Worm (Caenorhabditis elegans): ENCODE measurements around the gene metl-18.
A peak's percentile ranks its signal among the peaks of the same experiment; 100 is the strongest.

The metl-18 gene

ce11 chrIII:3405535-3405934, 20.0 kb upstream of the metl-18 start, which contains the start of gene golg-4:
Gene golg-4, plus strand, starts transcription at chrIII:3405568.
- TF ChIP-seq mml-1 (tag; optimal IDR thresholded peaks at IDR 0.05), result no peak
- peak; percentile 54 for TF ChIP-seq ama-1 (optimal IDR thresholded peaks at IDR 0.05)
- no peak for TF ChIP-seq elt-3 (tag; optimal IDR thresholded peaks at IDR 0.05)
- TF ChIP-seq egl-27 (tag; optimal IDR thresholded peaks at IDR 0.05), result no peak
- no peak for TF ChIP-seq fkh-10 (GFP tag; optimal IDR thresholded peaks at IDR 0.05)

ce11 chrIII:3413437-3413836, 12.1 kb upstream of the metl-18 start:
- TF ChIP-seq ama-1 (optimal IDR thresholded peaks at IDR 0.05) (no peak), pha-4 (tag; optimal IDR thresholded peaks at IDR 0.05) (no peak), elt-1 (tag; optimal IDR thresholded peaks at IDR 0.05) (no peak), lin-39 (tag; optimal IDR thresholded peaks at IDR 0.05) (no peak)

DNA sequence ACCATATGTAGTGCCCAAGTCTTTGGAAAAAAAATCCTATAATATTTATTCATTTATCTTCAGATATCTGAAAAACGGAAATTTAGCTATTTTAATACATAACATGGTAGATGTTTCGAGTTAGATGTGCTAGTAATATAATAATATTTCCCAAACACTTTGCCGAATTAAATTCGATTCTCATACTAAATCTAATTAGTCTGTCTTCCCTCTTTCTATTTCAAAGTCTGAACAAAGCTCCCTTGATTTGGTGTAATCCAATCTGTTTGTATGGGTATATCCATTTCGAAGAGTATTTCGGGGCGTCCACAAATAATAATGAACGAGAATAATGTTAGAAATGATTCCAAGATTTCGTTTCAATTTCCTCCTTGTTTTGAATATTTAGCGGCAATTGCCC, 11.1 kb upstream of the metl-18 start:
- TF ChIP-seq lin-39 (tag; optimal IDR thresholded peaks at IDR 0.05), result no peak
- no peak for TF ChIP-seq egl-5 (tag; optimal IDR thresholded peaks at IDR 0.05)
- no peak for TF ChIP-seq elt-1 (tag; optimal IDR thresholded peaks at IDR 0.05)
- no peak for TF ChIP-seq fos-1 (tag; optimal IDR thresholded peaks at IDR 0.05)
- TF ChIP-seq nhr-11 (tag; optimal IDR thresholded peaks at IDR 0.05), result no peak
- TF ChIP-seq nhr-237 (tag; optimal IDR thresholded peaks at IDR 0.05), result no peak
- no peak for TF ChIP-seq tbx-2 (tag; optimal IDR thresholded peaks at IDR 0.05)
- no peak for TF ChIP-seq mdl-1 (tag; optimal IDR thresholded peaks at IDR 0.05)
- TF ChIP-seq skn-1 (tag; optimal IDR thresholded peaks at IDR 0.05), result no peak
- TF ChIP-seq nhr-76 (tag; optimal IDR thresholded peaks at IDR 0.05), result no peak
- TF ChIP-seq nhr-25 (tag; optimal IDR thresholded peaks at IDR 0.05), result no peak
- TF ChIP-seq ZK546.5 (tag; optimal IDR thresholded peaks at IDR 0.05), result no peak
- TF ChIP-seq ama-1 (optimal IDR thresholded peaks at IDR 0.05), result no peak
- TF ChIP-seq nfya-1 (tag; optimal IDR thresholded peaks at IDR 0.05; ENCODE audit: insufficient read depth), result no peak
- no peak for TF ChIP-seq daf-12 (tag; optimal IDR thresholded peaks at IDR 0.05)
- TF ChIP-seq jun-1 (tag; optimal IDR thresholded peaks at IDR 0.05), result no peak
- no peak for TF ChIP-seq sea-2 (GFP tag; optimal IDR thresholded peaks at IDR 0.05)
- no peak for TF ChIP-seq lsy-12 (tag; optimal IDR thresholded peaks at IDR 0.05)
- no peak for TF ChIP-seq lin-15B (tag; optimal IDR thresholded peaks at IDR 0.05)
- no peak for TF ChIP-seq snpc-4 (tag; optimal IDR thresholded peaks at IDR 0.05)

ce11 chrIII:3417453-3417852, 8.1 kb upstream of the metl-18 start:
- peak; percentile 87 for TF ChIP-seq nfya-1 (tag; optimal IDR thresholded peaks at IDR 0.05; ENCODE audit: insufficient read depth)
- TF ChIP-seq egl-5 (tag; optimal IDR thresholded peaks at IDR 0.05), result no peak
- TF ChIP-seq pqm-1 (tag; optimal IDR thresholded peaks at IDR 0.05), result no peak
- no peak for TF ChIP-seq elt-2 (tag; optimal IDR thresholded peaks at IDR 0.05)
- TF ChIP-seq ceh-9 (tag; optimal IDR thresholded peaks at IDR 0.05), result no peak
- TF ChIP-seq R02D3.7 (tag; optimal IDR thresholded peaks at IDR 0.05), result no peak

ce11 chrIII:3418906-3419305, 6.6 kb upstream of the metl-18 start:
- TF ChIP-seq mml-1 (tag; optimal IDR thresholded peaks at IDR 0.05) (no peak), nhr-77 (tag; optimal IDR thresholded peaks at IDR 0.05) (no peak), nfya-1 (tag; optimal IDR thresholded peaks at IDR 0.05; ENCODE audit: insufficient read depth) (peak; percentile 97)

- no peak for TF ChIP-seq nhr-67 (tag; optimal IDR thresholded peaks at IDR 0.05)
- TF ChIP-seq pha-4 (tag; optimal IDR thresholded peaks at IDR 0.05), result no peak
- no peak for TF ChIP-seq ztf-11 (tag; optimal IDR thresholded peaks at IDR 0.05)
Observed at ce11 chrIII:3423924-3424323, 1.6 kb upstream of the metl-18 start.

DNA sequence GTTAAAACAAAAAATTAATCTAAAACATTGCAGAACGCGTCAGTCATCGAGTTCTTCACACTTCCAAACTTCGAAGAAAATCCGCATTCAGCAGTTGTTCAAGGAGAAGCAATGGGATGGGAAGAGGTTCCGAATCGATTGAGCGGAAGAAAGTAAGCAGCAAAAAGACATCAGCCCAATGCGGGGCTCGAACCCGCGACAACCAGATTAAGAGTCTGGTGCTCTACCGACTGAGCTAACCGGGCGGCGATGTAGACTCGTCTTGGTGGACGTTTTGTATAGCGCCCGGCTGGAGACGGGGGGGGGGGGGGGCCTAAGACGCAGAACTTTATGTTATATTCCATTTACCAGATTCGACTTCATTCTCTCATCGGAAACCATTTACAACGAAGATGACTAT, 1.2 kb downstream of the metl-18 start:
- TF ChIP-seq nhr-23 (tag; optimal IDR thresholded peaks at IDR 0.05) (no peak), lsy-12 (tag; optimal IDR thresholded peaks at IDR 0.05) (no peak), nhr-237 (tag; optimal IDR thresholded peaks at IDR 0.05) (no peak), nhr-11 (tag; optimal IDR thresholded peaks at IDR 0.05) (no peak), lin-15B (tag; optimal IDR thresholded peaks at IDR 0.05) (no peak), fkh-2 (tag; optimal IDR thresholded peaks at IDR 0.05) (no peak), nfya-1 (tag; optimal IDR thresholded peaks at IDR 0.05; ENCODE audit: insufficient read depth) (peak; percentile 12), elt-2 (tag; optimal IDR thresholded peaks at IDR 0.05) (peak; percentile 2)

All from whole organism, L3 larva.